Fruit fly (Drosophila melanogaster) whole organism, pupa: ENCODE data around the gene CG11584.

ENCODE experiments used
- CG10348 ChIP-seq: fragments of 200-800 bp; sonication (Bioruptor generic); IDR thresholded peaks from 2 replicates; pipeline ENCODE4 v1.3.6; 2022; ENCODE audit warnings: missing biosample characterization, missing genetic modification characterization
- CG12605 ChIP-seq: fragments of 200-800 bp; sonication (Bioruptor generic); IDR thresholded peaks from 2 replicates; pipeline ENCODE4 v1.3.6; 2022; ENCODE audit warnings: missing biosample characterization, missing genetic modification characterization
- CG13204 ChIP-seq: fragments of 200-800 bp; sonication (Bioruptor generic); optimal IDR thresholded peaks from 2 replicates; lab custom pipeline; 2018; ENCODE audit warnings: missing biosample characterization, mild to moderate bottlenecking, missing genetic modification characterization, moderate library complexity
- CG14655 ChIP-seq: fragments of 200-800 bp; sonication (Bioruptor generic); optimal IDR thresholded peaks from 3 replicates; lab custom pipeline; 2017; ENCODE audit warnings: mild to moderate bottlenecking, missing biosample characterization, missing genetic modification reagents, missing genetic modification characterization
- CG15710 ChIP-seq: fragments of 200-800 bp; sonication (Bioruptor generic); optimal IDR thresholded peaks from 2 replicates; lab custom pipeline; 2018; ENCODE audit warnings: missing biosample characterization, mild to moderate bottlenecking, missing genetic modification characterization, moderate library complexity
- CG17806 ChIP-seq: fragments of 200-800 bp; sonication (Bioruptor generic); optimal IDR thresholded peaks from 2 replicates; lab custom pipeline; 2018; ENCODE audit warnings: missing biosample characterization, mild to moderate bottlenecking, missing genetic modification characterization, moderate library complexity
- CG32121 ChIP-seq: fragments of 200-800 bp; sonication (Bioruptor generic); IDR thresholded peaks from 2 replicates; pipeline ENCODE4 v1.3.6; 2022; ENCODE audit warnings: missing biosample characterization, missing genetic modification characterization
- CG34367 ChIP-seq: fragments of 200-800 bp; sonication (Bioruptor generic); optimal IDR thresholded peaks from 2 replicates; lab custom pipeline; 2018; ENCODE audit warnings: missing biosample characterization, mild to moderate bottlenecking, missing genetic modification characterization
- CG4496 ChIP-seq: fragments of 200-800 bp; sonication (Bioruptor generic); IDR thresholded peaks from 3 replicates; pipeline ENCODE4 v1.3.6; 2022; ENCODE audit warnings: missing biosample characterization, missing genetic modification characterization
- CG8159 ChIP-seq: fragments of 200-800 bp; sonication (Bioruptor generic); optimal IDR thresholded peaks from 3 replicates; lab custom pipeline; 2018; ENCODE audit warnings: missing biosample characterization, mild to moderate bottlenecking, missing genetic modification characterization, moderate library complexity
- CG8301 ChIP-seq: fragments of 200-800 bp; sonication (Bioruptor generic); optimal IDR thresholded peaks from 2 replicates; lab custom pipeline; 2018; ENCODE audit warnings: missing biosample characterization, mild to moderate bottlenecking, missing genetic modification characterization
- CG9948 ChIP-seq: fragments of 200-800 bp; sonication (Bioruptor generic); optimal IDR thresholded peaks from 2 replicates; lab custom pipeline; 2018; ENCODE audit warnings: missing biosample characterization, mild to moderate bottlenecking, missing genetic modification characterization, moderate library complexity
- D1 ChIP-seq: fragments of 200-800 bp; sonication (Bioruptor generic); optimal IDR thresholded peaks from 2 replicates; lab custom pipeline; 2018; ENCODE audit warnings: missing biosample characterization, mild to moderate bottlenecking, missing genetic modification characterization, moderate library complexity
- EcR ChIP-seq: fragments of 200-800 bp; sonication (Bioruptor generic); optimal IDR thresholded peaks from 3 replicates; lab custom pipeline; 2019; ENCODE audit warnings: missing biosample characterization, missing genetic modification characterization, mild to moderate bottlenecking, moderate library complexity, missing genetic modification reagents
- Ets98B ChIP-seq: fragments of 200-800 bp; sonication (Bioruptor generic); IDR thresholded peaks from 2 replicates; pipeline ENCODE4 v1.3.6; 2022; ENCODE audit warnings: missing biosample characterization, missing genetic modification characterization
- Pif1A ChIP-seq: fragments of 200-800 bp; sonication (Bioruptor generic); optimal IDR thresholded peaks from 3 replicates; lab custom pipeline; 2016; ENCODE audit warnings: missing biosample characterization, missing genetic modification characterization
- Pif1B ChIP-seq: fragments of 200-800 bp; sonication (Bioruptor generic); optimal IDR thresholded peaks from 3 replicates; lab custom pipeline; 2016; ENCODE audit warnings: missing biosample characterization, missing genetic modification characterization
- Snoo ChIP-seq: fragments of 200-800 bp; sonication (Bioruptor generic); optimal IDR thresholded peaks from 3 replicates; lab custom pipeline; 2017; ENCODE audit warnings: missing biosample characterization, mild to moderate bottlenecking, missing genetic modification characterization, inconsistent platforms
- fd96Ca ChIP-seq: fragments of 200-800 bp; sonication (Bioruptor generic); IDR thresholded peaks from 3 replicates; pipeline ENCODE4 v1.3.6; 2022; ENCODE audit warnings: missing biosample characterization, missing genetic modification characterization
- gl ChIP-seq: fragments of 200-800 bp; sonication (Bioruptor generic); optimal IDR thresholded peaks from 2 replicates; lab custom pipeline; 2018; ENCODE audit warnings: missing biosample characterization, mild to moderate bottlenecking, missing genetic modification characterization
- rn ChIP-seq: fragments of 200-800 bp; sonication (Bioruptor generic); IDR thresholded peaks from 2 replicates; pipeline ENCODE4 v1.3.6; 2022; ENCODE audit warnings: missing biosample characterization, missing genetic modification characterization

The CG11584 gene

DNA sequence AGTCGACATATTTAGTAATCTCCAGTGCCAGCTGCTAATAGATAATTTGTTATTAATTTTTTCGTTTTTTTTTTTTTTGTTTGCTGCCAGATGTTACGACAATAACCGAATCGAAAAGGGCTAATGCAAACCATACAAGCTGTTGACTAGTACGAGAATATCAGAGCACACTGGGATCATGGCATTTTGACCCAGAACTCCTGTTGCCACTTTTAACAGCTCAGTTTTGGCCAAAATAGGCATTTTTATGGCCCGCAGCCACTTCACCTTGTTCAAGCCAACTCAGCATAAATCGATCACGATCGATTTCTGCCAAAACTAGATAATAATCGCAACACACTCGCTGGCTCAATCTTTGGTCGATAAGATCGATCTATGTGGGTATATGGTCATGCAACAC, 28.9 kb upstream of the CG11584 start, which contains the start of gene CG12479:
Gene CG12479 (minus strand): TSS at position 101 of the 400 bp plus-strand sequence.
- TF ChIP-seq Snoo (tag; lab: Kevin White, UChicago), result no peak
- no peak for TF ChIP-seq D1 (tag; lab: Kevin White, UChicago)
- TF ChIP-seq gl (tag; lab: Kevin White, UChicago), result no peak
- TF ChIP-seq CG13204 (GFP tag; lab: Kevin White, UChicago), result no peak
- no peak for TF ChIP-seq CG8301 (tag; lab: Kevin White, UChicago)
- no peak for TF ChIP-seq Pif1B (GFP tag; lab: Kevin White, UChicago)
- TF ChIP-seq CG9948 (tag; lab: Kevin White, UChicago), result no peak
- TF ChIP-seq Pif1A (GFP tag; lab: Kevin White, UChicago), result no peak
- TF ChIP-seq CG12605 (GFP tag; lab: Robert Waterston, UW), result no peak
- TF ChIP-seq CG34367 (tag; lab: Kevin White, UChicago), result no peak
- no peak for TF ChIP-seq CG32121
- no peak for TF ChIP-seq CG8159 (tag; lab: Kevin White, UChicago)
- no peak for TF ChIP-seq EcR
- no peak for TF ChIP-seq CG10348 (GFP tag; lab: Robert Waterston, UW)
- TF ChIP-seq fd96Ca (GFP tag; lab: Robert Waterston, UW), result no peak

DNA sequence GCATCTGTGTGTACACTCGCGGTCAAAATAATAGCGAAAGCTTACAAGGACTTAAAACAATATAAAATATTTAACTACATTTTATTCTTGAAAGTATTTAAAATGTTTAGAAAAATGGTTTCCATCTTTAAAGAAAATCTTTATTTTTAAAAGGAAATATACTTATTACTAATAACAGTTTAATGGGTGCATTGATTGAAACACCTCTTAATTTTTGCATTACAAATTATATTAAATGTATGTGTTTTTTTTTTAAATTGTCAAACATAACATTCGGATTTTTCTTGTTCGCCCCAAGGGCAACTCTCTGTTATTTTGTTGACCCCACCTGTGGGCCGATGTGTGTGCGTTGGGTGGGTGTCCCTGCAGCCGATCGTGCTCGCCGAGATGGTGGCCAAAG, 27.1 kb upstream of the CG11584 start:
- TF ChIP-seq CG13204 (GFP tag; lab: Kevin White, UChicago) (no peak), gl (tag; lab: Kevin White, UChicago) (no peak), CG14655 (GFP tag; lab: Kevin White, UChicago) (peak; percentile 67), CG8159 (tag; lab: Kevin White, UChicago) (peak; percentile 51), CG34367 (tag; lab: Kevin White, UChicago) (no peak), CG15710 (tag; lab: Kevin White, UChicago) (peak; percentile 33), CG32121 (no peak), Pif1B (GFP tag; lab: Kevin White, UChicago) (no peak), CG17806 (tag; lab: Kevin White, UChicago) (peak; percentile 3), Snoo (tag; lab: Kevin White, UChicago) (no peak), Pif1A (GFP tag; lab: Kevin White, UChicago) (no peak), EcR (no peak), D1 (tag; lab: Kevin White, UChicago) (no peak), CG9948 (tag; lab: Kevin White, UChicago) (peak; percentile 53)

- TF ChIP-seq D1 (tag; lab: Kevin White, UChicago) (no peak), CG4496 (GFP tag; lab: Robert Waterston, UW) (0 out of 3 replicates have a peak, but pooled peaks have one; percentile 47), CG14655 (GFP tag; lab: Kevin White, UChicago) (peak; percentile 13), Ets98B (GFP tag; lab: Robert Waterston, UW) (no peak)
These were observed 11.7 kb upstream of the CG11584 start, which contains the start of gene CG12480 for dm6 chrX:14169068-14169642. CG12480 (plus strand) TSS chrX:14169592.

- TF ChIP-seq Ets98B (GFP tag; lab: Robert Waterston, UW) (no peak), CG13204 (GFP tag; lab: Kevin White, UChicago) (no peak), CG12605 (GFP tag; lab: Robert Waterston, UW) (no peak), CG8159 (tag; lab: Kevin White, UChicago) (no peak), rn (no peak), CG34367 (tag; lab: Kevin White, UChicago) (no peak), CG10348 (GFP tag; lab: Robert Waterston, UW) (no peak), D1 (tag; lab: Kevin White, UChicago) (no peak), CG17806 (tag; lab: Kevin White, UChicago) (no peak), CG15710 (tag; lab: Kevin White, UChicago) (no peak), gl (tag; lab: Kevin White, UChicago) (no peak), CG9948 (tag; lab: Kevin White, UChicago) (no peak), CG4496 (GFP tag; lab: Robert Waterston, UW) (no peak), Pif1A (GFP tag; lab: Kevin White, UChicago) (no peak), fd96Ca (GFP tag; lab: Robert Waterston, UW) (no peak)
These were observed 8.3 kb upstream of the CG11584 start, which contains the start of gene betaNACtes1 for dm6 chrX:14172524-14172923. betaNACtes1 (minus strand) TSS chrX:14172624.

dm6 chrX:14173654-14174053, 7.2 kb upstream of the CG11584 start:
- TF ChIP-seq CG9948 (tag; lab: Kevin White, UChicago) (no peak), CG15710 (tag; lab: Kevin White, UChicago) (no peak), CG32121 (no peak), Pif1B (GFP tag; lab: Kevin White, UChicago) (no peak), D1 (tag; lab: Kevin White, UChicago) (no peak), rn (no peak), CG17806 (tag; lab: Kevin White, UChicago) (no peak), CG12605 (GFP tag; lab: Robert Waterston, UW) (no peak), CG10348 (GFP tag; lab: Robert Waterston, UW) (no peak), CG34367 (tag; lab: Kevin White, UChicago) (no peak), CG13204 (GFP tag; lab: Kevin White, UChicago) (no peak), CG4496 (GFP tag; lab: Robert Waterston, UW) (no peak), Ets98B (GFP tag; lab: Robert Waterston, UW) (no peak), Pif1A (GFP tag; lab: Kevin White, UChicago) (no peak)
